Fruit fly (Drosophila melanogaster) whole organism, larva: Measurements from ENCODE around the gene CG2854.

Experiments
- noc ChIP-seq: fragments of 200-800 bp; sonication (Bioruptor generic); optimal IDR thresholded peaks from 3 replicates; lab custom pipeline; 2019; ENCODE audit warnings: missing biosample characterization, mild to moderate bottlenecking, missing genetic modification characterization, moderate library complexity

CG2854 gene

dm6 chrX:2298708-2299370 lies 28.1 kb upstream of the CG2854 start:
- TF ChIP-seq noc (tag; lab: Kevin White, UChicago): no peak

dm6 chrX:2300293-2301068 lies 26.4 kb upstream of the CG2854 start:
- TF ChIP-seq noc (tag; lab: Kevin White, UChicago): peak; percentile 89

- peak; percentile 81 for TF ChIP-seq noc (tag; lab: Kevin White, UChicago)
Observed at dm6 chrX:2301069-2301508, 25.8 kb upstream of the CG2854 start.

- TF ChIP-seq noc (tag; lab: Kevin White, UChicago): peak; percentile 41
Observed at dm6 chrX:2301613-2302522, 25.1 kb upstream of the CG2854 start.

dm6 chrX:2302875-2303274 lies 24.1 kb upstream of the CG2854 start:
- no peak for TF ChIP-seq noc (tag; lab: Kevin White, UChicago)

- TF ChIP-seq noc (tag; lab: Kevin White, UChicago): peak; percentile 95
Observed at dm6 chrX:2303771-2304513, 23.0 kb upstream of the CG2854 start.

- TF ChIP-seq noc (tag; lab: Kevin White, UChicago): no peak
Observed at dm6 chrX:2304514-2305235, 22.3 kb upstream of the CG2854 start.

DNA sequence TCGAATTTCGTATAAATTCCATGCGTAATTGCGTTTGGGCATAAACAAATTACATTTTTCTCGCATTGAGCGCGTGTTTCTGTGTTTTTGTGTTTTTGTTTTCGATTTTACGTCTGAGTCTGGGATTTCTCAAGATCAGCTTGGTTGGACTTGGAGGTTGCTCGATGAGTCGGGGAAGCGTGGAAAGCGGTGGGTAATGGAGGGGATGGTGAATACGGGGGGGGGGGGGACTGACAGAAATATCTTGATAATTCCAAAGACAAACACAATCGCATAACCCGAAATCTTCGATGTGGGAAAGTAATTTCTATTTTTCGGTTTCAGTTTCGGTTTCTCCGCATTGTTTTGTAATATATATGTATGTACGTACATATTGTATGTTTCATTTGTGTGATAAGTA lies 21.6 kb upstream of the CG2854 start:
- no peak for TF ChIP-seq noc (tag; lab: Kevin White, UChicago)

DNA sequence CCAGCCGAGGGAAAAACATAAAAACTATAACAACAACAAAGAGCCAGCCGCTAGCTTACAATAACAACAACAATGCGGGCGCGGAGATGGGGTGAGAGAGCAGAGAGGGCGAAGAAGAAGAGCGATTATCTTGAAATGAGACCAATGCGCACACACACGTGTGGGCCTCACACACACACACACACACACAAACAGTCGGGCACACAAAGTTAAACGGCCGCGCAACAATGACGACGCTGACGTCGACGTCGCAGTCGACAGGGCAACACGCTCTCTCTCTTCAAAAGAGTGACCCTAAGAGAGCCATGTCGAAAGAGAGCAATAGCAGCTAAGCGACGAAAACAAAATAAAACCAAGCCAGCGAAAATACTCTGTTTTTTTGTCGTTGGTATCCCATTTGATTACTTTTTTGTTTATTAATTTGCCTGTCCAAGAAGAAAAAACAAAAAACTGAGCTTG lies 21.1 kb upstream of the CG2854 start:
- peak; percentile 46 for TF ChIP-seq noc (tag; lab: Kevin White, UChicago)

- peak; percentile 36 for TF ChIP-seq noc (tag; lab: Kevin White, UChicago)
Observed at dm6 chrX:2306307-2306706, 20.6 kb upstream of the CG2854 start.

DNA sequence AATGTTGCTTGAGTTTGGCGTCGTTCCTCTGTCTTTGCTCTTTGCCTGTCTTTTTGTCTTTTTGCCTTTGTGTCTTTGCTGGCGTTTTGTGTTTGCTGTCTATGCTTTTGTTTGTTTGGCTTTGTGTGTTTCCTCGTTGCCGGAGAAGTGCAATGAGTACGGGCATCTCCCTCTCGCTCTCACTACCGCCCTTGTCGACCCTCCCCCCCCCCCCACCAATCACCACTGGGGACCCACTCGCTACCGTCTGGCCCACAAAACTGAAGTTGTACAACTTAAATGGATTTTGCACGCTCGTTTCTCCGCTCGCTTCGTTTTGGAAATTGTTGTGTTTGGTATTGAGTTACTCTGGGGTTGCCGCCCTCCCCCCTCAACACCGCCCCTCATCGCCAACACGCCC lies 20.2 kb upstream of the CG2854 start:
- TF ChIP-seq noc (tag; lab: Kevin White, UChicago): no peak

dm6 chrX:2307564-2307963 lies 19.4 kb upstream of the CG2854 start:
- no peak for TF ChIP-seq noc (tag; lab: Kevin White, UChicago)

dm6 chrX:2308403-2308965 lies 18.4 kb upstream of the CG2854 start:
- no peak for TF ChIP-seq noc (tag; lab: Kevin White, UChicago)

dm6 chrX:2317347-2317832 lies 9.5 kb upstream of the CG2854 start:
- peak; percentile 26 for TF ChIP-seq noc (tag; lab: Kevin White, UChicago)
